Fruit fly (Drosophila melanogaster) whole organism, prepupa: Measurements from ENCODE around the gene CG2865.
A peak's percentile ranks its signal among the peaks of the same experiment; 100 is the strongest.

Experiments used
- CG10631 ChIP-seq: fragments of 200-800 bp; sonication (Bioruptor generic); optimal IDR thresholded peaks from 2 replicates; lab custom pipeline; 2016; ENCODE audit warnings: missing biosample characterization, missing genetic modification characterization
- CG10669 ChIP-seq: fragments of 200-800 bp; sonication (Bioruptor generic); optimal IDR thresholded peaks from 3 replicates; lab custom pipeline; 2018; ENCODE audit warnings: missing biosample characterization, mild to moderate bottlenecking, missing genetic modification characterization, moderate library complexity
- CG11294 ChIP-seq: fragments of 200-800 bp; sonication (Bioruptor generic); IDR thresholded peaks from 2 replicates; pipeline ENCODE4 v1.3.6; 2022; ENCODE audit warnings: missing biosample characterization, missing genetic modification characterization
- CG11762 ChIP-seq: fragments of 200-800 bp; sonication (Bioruptor generic); optimal IDR thresholded peaks from 3 replicates; lab custom pipeline; 2016; ENCODE audit warnings: missing biosample characterization, missing genetic modification characterization; ENCODE audit not compliant: insufficient read depth
- CG11902 ChIP-seq: fragments of 200-800 bp; sonication (Bioruptor generic); optimal IDR thresholded peaks from 3 replicates; lab custom pipeline; 2016; ENCODE audit warnings: missing biosample characterization, missing genetic modification characterization
- CG15336 ChIP-seq: fragments of 200-800 bp; sonication (Bioruptor generic); IDR thresholded peaks from 2 replicates; pipeline ENCODE4 v1.3.6; 2022; ENCODE audit warnings: missing biosample characterization, missing genetic modification characterization
- CG16779 ChIP-seq: fragments of 200-800 bp; sonication (Bioruptor generic); optimal IDR thresholded peaks from 3 replicates; lab custom pipeline; 2017; ENCODE audit warnings: missing biosample characterization, mild to moderate bottlenecking, missing genetic modification characterization
- CG3032 ChIP-seq: fragments of 200-800 bp; optimal IDR thresholded peaks from 2 replicates; lab custom pipeline; 2019; ENCODE audit warnings: missing biosample characterization, mild to moderate bottlenecking, missing genetic modification characterization, moderate library complexity
- CG32006 ChIP-seq: fragments of 200-800 bp; sonication (Bioruptor generic); optimal IDR thresholded peaks from 3 replicates; lab custom pipeline; 2017; ENCODE audit warnings: missing biosample characterization, mild to moderate bottlenecking, missing genetic modification characterization
- CG34406 ChIP-seq: fragments of 200-800 bp; sonication (Bioruptor generic); optimal IDR thresholded peaks from 3 replicates; lab custom pipeline; 2016; ENCODE audit warnings: missing biosample characterization, missing genetic modification characterization
- CG6163 ChIP-seq: fragments of 200-800 bp; sonication (Bioruptor generic); IDR thresholded peaks from 3 replicates; pipeline ENCODE4 v1.3.6; 2022; ENCODE audit warnings: missing biosample characterization, missing genetic modification characterization
- CG6276 ChIP-seq: fragments of 200-800 bp; sonication (Bioruptor generic); optimal IDR thresholded peaks from 2 replicates; lab custom pipeline; 2017; ENCODE audit warnings: missing biosample characterization, mild to moderate bottlenecking, missing genetic modification characterization
- CG6808 ChIP-seq: fragments of 200-800 bp; sonication (Bioruptor generic); optimal IDR thresholded peaks from 3 replicates; lab custom pipeline; 2017; ENCODE audit warnings: missing biosample characterization, missing genetic modification characterization, mild to moderate bottlenecking, moderate library complexity, missing genetic modification reagents
- CG8319 ChIP-seq: fragments of 200-800 bp; sonication (Bioruptor generic); optimal IDR thresholded peaks from 3 replicates; lab custom pipeline; 2016; ENCODE audit warnings: missing biosample characterization, missing genetic modification characterization
- CG8632 ChIP-seq: fragments of 200-800 bp; sonication (Bioruptor generic); optimal IDR thresholded peaks from 3 replicates; lab custom pipeline; 2016; ENCODE audit warnings: missing biosample characterization, missing genetic modification characterization
- Eip78C ChIP-seq: fragments of 200-800 bp; sonication (Bioruptor generic); peaks from one replicate; lab custom pipeline; 2016; ENCODE audit warnings: missing biosample characterization, missing genetic modification characterization
- Ets21C ChIP-seq: fragments of 200-800 bp; sonication (Bioruptor generic); optimal IDR thresholded peaks from 3 replicates; lab custom pipeline; 2016; ENCODE audit warnings: missing biosample characterization, missing genetic modification characterization
- Ets96B ChIP-seq: fragments of 200-800 bp; optimal IDR thresholded peaks from 2 replicates; lab custom pipeline; 2019; ENCODE audit warnings: missing biosample characterization, mild to moderate bottlenecking, missing genetic modification characterization, moderate library complexity
- Hr39 ChIP-seq: fragments of 200-800 bp; sonication (Bioruptor generic); optimal IDR thresholded peaks from 2 replicates; lab custom pipeline; 2016; ENCODE audit warnings: missing biosample characterization, missing genetic modification characterization
- Hr4 ChIP-seq: fragments of 200-800 bp; sonication (Bioruptor generic); optimal IDR thresholded peaks from 3 replicates; lab custom pipeline; 2016; ENCODE audit warnings: missing biosample characterization, missing genetic modification characterization
- Lpt ChIP-seq: fragments of 200-800 bp; sonication (Bioruptor generic); optimal IDR thresholded peaks from 3 replicates; lab custom pipeline; 2016; ENCODE audit warnings: missing biosample characterization, missing genetic modification characterization
- Met ChIP-seq: fragments of 200-800 bp; sonication (Bioruptor generic); optimal IDR thresholded peaks from 3 replicates; lab custom pipeline; 2016; ENCODE audit warnings: missing biosample characterization, missing genetic modification characterization
- OdsH ChIP-seq: fragments of 200-800 bp; sonication (Bioruptor generic); optimal IDR thresholded peaks from 3 replicates; lab custom pipeline; 2016; ENCODE audit warnings: missing biosample characterization, missing genetic modification characterization
- Sox102F ChIP-seq: fragments of 200-800 bp; sonication (Bioruptor generic); optimal IDR thresholded peaks from 2 replicates; lab custom pipeline; 2016; ENCODE audit warnings: missing biosample characterization, mild to moderate bottlenecking, missing genetic modification characterization
- Sox14 ChIP-seq: fragments of 200-800 bp; sonication (Bioruptor generic); optimal IDR thresholded peaks from 3 replicates; lab custom pipeline; 2016; ENCODE audit warnings: missing biosample characterization, missing genetic modification characterization
- achi ChIP-seq: fragments of 200-800 bp; sonication (Bioruptor generic); optimal IDR thresholded peaks from 3 replicates; lab custom pipeline; 2016; ENCODE audit warnings: missing biosample characterization, missing genetic modification characterization
- acj6 ChIP-seq: fragments of 200-800 bp; sonication (Bioruptor generic); optimal IDR thresholded peaks from 3 replicates; lab custom pipeline; 2016; ENCODE audit warnings: missing biosample characterization, missing genetic modification characterization
- dac ChIP-seq: fragments of 200-800 bp; sonication (Bioruptor generic); optimal IDR thresholded peaks from 2 replicates; lab custom pipeline; 2017; ENCODE audit warnings: missing biosample characterization, mild to moderate bottlenecking, missing genetic modification characterization
- eg ChIP-seq: fragments of 200-800 bp; sonication (Bioruptor generic); IDR thresholded peaks from 3 replicates; pipeline ENCODE4 v1.3.6; 2022; ENCODE audit warnings: missing biosample characterization, missing genetic modification characterization
- esn ChIP-seq: fragments of 200-800 bp; sonication (Bioruptor generic); optimal IDR thresholded peaks from 2 replicates; lab custom pipeline; 2016; ENCODE audit warnings: missing biosample characterization, mild to moderate bottlenecking, missing genetic modification characterization, moderate library complexity
- fd85E ChIP-seq: fragments of 200-800 bp; sonication (Bioruptor generic); optimal IDR thresholded peaks from 3 replicates; lab custom pipeline; 2016; ENCODE audit warnings: missing biosample characterization, missing genetic modification characterization
- net ChIP-seq: fragments of 200-800 bp; sonication (Bioruptor generic); optimal IDR thresholded peaks from 3 replicates; lab custom pipeline; 2016; ENCODE audit warnings: missing biosample characterization, missing genetic modification characterization
- pdm3 ChIP-seq: fragments of 200-800 bp; sonication (Bioruptor generic); optimal IDR thresholded peaks from 3 replicates; lab custom pipeline; 2016; ENCODE audit warnings: missing biosample characterization, missing genetic modification characterization
- salr ChIP-seq, 2 experiments: fragments of 200-800 bp; sonication (Bioruptor generic); optimal IDR thresholded peaks; 3 replicates each; lab custom pipeline; 2016 to 2018; ENCODE audit warnings: missing biosample characterization in 2 of 2, missing genetic modification characterization in 2 of 2, mild to moderate bottlenecking in 1 of 2
- spab ChIP-seq: fragments of 200-800 bp; sonication (Bioruptor generic); optimal IDR thresholded peaks from 2 replicates; lab custom pipeline; 2017; ENCODE audit warnings: missing biosample characterization, mild to moderate bottlenecking, missing genetic modification characterization, missing genetic modification reagents
- ss ChIP-seq, 2 experiments: fragments of 200-800 bp; sonication (Bioruptor generic); optimal IDR thresholded peaks; 2 replicates in 1 of 2; 3 replicates in 1 of 2; lab custom pipeline; 2017 to 2018; ENCODE audit warnings: mild to moderate bottlenecking in 2 of 2, missing biosample characterization in 2 of 2, missing genetic modification characterization in 2 of 2, moderate library complexity in 1 of 2
- svp ChIP-seq: fragments of 200-800 bp; sonication (Bioruptor generic); peaks from one replicate; lab custom pipeline; 2016; ENCODE audit warnings: missing biosample characterization, missing genetic modification characterization
- vri ChIP-seq: fragments of 200-800 bp; sonication (Bioruptor generic); optimal IDR thresholded peaks from 3 replicates; lab custom pipeline; 2016; ENCODE audit warnings: missing biosample characterization, mild to moderate bottlenecking, missing genetic modification characterization

The CG2865 gene

DNA sequence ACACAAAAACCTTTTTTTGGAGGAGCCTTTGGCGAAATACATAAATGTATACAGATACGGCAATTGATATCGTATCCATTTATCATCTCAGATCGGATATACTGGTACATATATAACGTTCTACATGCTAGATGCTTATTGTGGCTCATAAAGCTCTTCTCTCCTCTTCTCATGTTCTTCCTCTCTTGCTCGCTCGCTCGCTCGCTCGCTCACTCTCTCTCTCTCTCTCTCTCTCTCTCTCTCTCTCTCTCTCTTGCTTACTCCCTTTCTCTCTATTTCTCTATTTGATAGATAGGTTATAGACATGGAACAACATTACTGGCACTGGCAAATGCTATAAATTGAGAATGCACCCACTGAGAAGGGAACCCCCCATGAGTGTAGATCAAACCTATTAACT, 38.2 kb downstream of the CG2865 start:
- TF ChIP-seq fd85E (GFP tag; lab: Kevin White, UChicago): no peak
- no peak for TF ChIP-seq vri (GFP tag; lab: Kevin White, UChicago)
- no peak for TF ChIP-seq OdsH
- no peak for TF ChIP-seq spab (GFP tag; lab: Kevin White, UChicago)
- no peak for TF ChIP-seq esn
- no peak for TF ChIP-seq net (GFP tag; lab: Kevin White, UChicago)
- no peak for TF ChIP-seq CG11762 (GFP tag; lab: Kevin White, UChicago)
- no peak for TF ChIP-seq Ets96B (tag; lab: Kevin White, UChicago)
- no peak for TF ChIP-seq CG6808 (GFP tag; lab: Kevin White, UChicago)
- TF ChIP-seq CG10669 (GFP tag; lab: Kevin White, UChicago): no peak
- TF ChIP-seq Lpt (GFP tag; lab: Kevin White, UChicago): no peak
- no peak for TF ChIP-seq Sox102F (GFP tag; lab: Kevin White, UChicago)
- TF ChIP-seq CG11902 (GFP tag; lab: Kevin White, UChicago): no peak
- no peak for TF ChIP-seq achi (GFP tag; lab: Kevin White, UChicago)
- no peak for TF ChIP-seq CG11294 (GFP tag; lab: Robert Waterston, UW)
- TF ChIP-seq Ets21C (GFP tag; lab: Kevin White, UChicago): no peak
- TF ChIP-seq CG32006 (GFP tag; lab: Kevin White, UChicago): no peak
- no peak for TF ChIP-seq ss (GFP tag; optimal IDR thresholded peaks at IDR 0.05; lab: Kevin White, UChicago)

DNA sequence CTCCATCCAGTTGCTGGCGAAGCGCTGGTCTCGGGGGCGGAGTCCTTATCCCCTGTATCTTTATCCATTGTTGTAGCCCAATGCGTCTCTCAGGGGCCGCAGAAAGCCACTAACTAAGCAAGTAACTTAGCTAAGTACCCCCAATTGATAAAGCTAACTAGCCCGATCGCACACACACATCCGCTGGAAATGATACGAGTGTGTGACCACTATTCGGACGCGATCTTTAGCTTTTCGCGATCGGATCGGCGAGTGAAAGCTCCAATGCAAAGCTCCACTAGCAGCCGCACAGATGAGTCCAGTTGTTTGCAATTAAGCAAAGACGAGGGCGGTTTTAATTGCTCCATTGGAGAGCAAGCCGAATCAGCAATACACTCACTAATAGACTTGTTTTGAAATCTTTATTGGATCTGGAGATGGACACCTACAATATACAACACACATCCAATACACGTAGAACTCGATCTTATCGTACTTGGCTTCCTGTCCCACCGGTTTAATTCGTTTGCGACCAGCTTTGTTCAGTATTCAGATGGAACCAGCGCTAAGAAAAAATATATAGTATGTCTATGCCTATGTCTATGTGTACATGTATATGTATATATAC, 39.1 kb downstream of the CG2865 start, which contains the start of gene CG3091:
Gene CG3091 (minus strand): TSS at position 178 of the 607 bp plus-strand sequence.
- TF ChIP-seq OdsH (no peak), CG3032 (tag; lab: Kevin White, UChicago) (no peak), acj6 (GFP tag; lab: Kevin White, UChicago) (no peak), CG34406 (GFP tag; lab: Kevin White, UChicago) (no peak), Eip78C (GFP tag; lab: Kevin White, UChicago) (peak; percentile 36), Sox14 (no peak), eg (peak; percentile 70), svp (no peak), CG6808 (GFP tag; lab: Kevin White, UChicago) (no peak), CG8632 (GFP tag; lab: Kevin White, UChicago) (no peak), ss (GFP tag; optimal IDR thresholded peaks at IDR 0.05; lab: Kevin White, UChicago) (no peak), CG15336 (GFP tag; lab: Robert Waterston, UW) (0 out of 2 replicates have a peak, but pooled peaks have one; percentile 8), CG6163 (GFP tag; lab: Robert Waterston, UW) (peak; percentile 65; the same call in 2 of the 3 replicates), CG6276 (peak; percentile 37), esn (no peak)

DNA sequence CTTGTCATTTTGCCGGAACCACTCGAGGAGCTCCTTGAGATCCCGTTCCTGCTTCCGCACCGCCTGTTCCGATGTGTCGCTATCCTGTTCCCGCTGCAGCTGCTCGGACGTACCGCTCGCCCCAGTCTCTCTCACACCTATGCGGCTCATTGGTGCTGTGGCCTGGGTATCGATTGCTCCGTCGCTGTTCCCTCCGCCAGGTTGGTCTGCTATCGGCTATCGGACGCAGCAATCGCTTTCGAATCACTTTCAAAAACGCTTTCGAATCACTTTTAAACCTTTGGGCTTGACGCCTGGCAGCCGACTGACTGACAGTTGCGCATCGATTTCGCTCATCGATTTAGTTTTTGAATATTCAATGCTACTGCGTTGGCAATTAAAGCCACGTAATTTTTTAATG, 41.5 kb downstream of the CG2865 start, which contains the start of gene CG3191:
Gene CG3191 (minus strand): TSS at position 306 of the 400 bp plus-strand sequence.
- TF ChIP-seq pdm3 (GFP tag; lab: Kevin White, UChicago): no peak
- TF ChIP-seq fd85E (GFP tag; lab: Kevin White, UChicago): no peak
- no peak for TF ChIP-seq CG8632 (GFP tag; lab: Kevin White, UChicago)
- TF ChIP-seq CG34406 (GFP tag; lab: Kevin White, UChicago): no peak
- no peak for TF ChIP-seq Hr39
- TF ChIP-seq CG16779 (tag; lab: Kevin White, UChicago): no peak
- no peak for TF ChIP-seq Met
- no peak for TF ChIP-seq Hr4 (GFP tag; lab: Kevin White, UChicago)
- TF ChIP-seq dac: no peak
- TF ChIP-seq CG10631 (GFP tag; lab: Kevin White, UChicago): no peak
- no peak for TF ChIP-seq Sox14
- no peak for TF ChIP-seq CG8319 (GFP tag; lab: Kevin White, UChicago)
- TF ChIP-seq achi (GFP tag; lab: Kevin White, UChicago): no peak
- no peak for TF ChIP-seq eg
- no peak for TF ChIP-seq salr (GFP tag; optimal IDR thresholded peaks at IDR 0.05; lab: Kevin White, UChicago)
- TF ChIP-seq, all 60 proteins: peak for 0
